Worm (Caenorhabditis elegans) whole organism, L2 larva: ENCODE measurements around the gene stg-1.

Experiments
- alr-1 ChIP-seq: fragments of 150-350 bp; optimal IDR thresholded peaks from 2 replicates; lab custom pipeline; 2014; ENCODE audit warnings: missing biosample characterization, missing genetic modification characterization
- aly-2 ChIP-seq: fragments of 150-350 bp; optimal IDR thresholded peaks from 2 replicates; lab custom pipeline; 2014; ENCODE audit warnings: missing biosample characterization, missing genetic modification characterization
- lsy-2 ChIP-seq, 2 experiments: fragments of 150-350 bp in 1 of 2; sonication (generic microtip) in 1 of 2; optimal IDR thresholded peaks; 2 replicates each; lab custom pipeline; 2014 to 2017; ENCODE audit warnings: missing biosample characterization in 2 of 2, missing genetic modification characterization in 2 of 2
- mab-5 ChIP-seq: fragments of 150-350 bp; optimal IDR thresholded peaks from 2 replicates; lab custom pipeline; 2014; ENCODE audit warnings: missing biosample characterization, missing genetic modification characterization
- nhr-10 ChIP-seq: sonication (generic microtip); optimal IDR thresholded peaks from 2 replicates; lab custom pipeline; 2017; ENCODE audit warnings: missing biosample characterization, missing genetic modification characterization
- unc-62 ChIP-seq: fragments of 150-350 bp; optimal IDR thresholded peaks from 2 replicates; lab custom pipeline; 2014; ENCODE audit warnings: missing biosample characterization, missing genetic modification reagents, missing genetic modification characterization
- ztf-11 ChIP-seq: sonication (generic microtip); optimal IDR thresholded peaks from 2 replicates; lab custom pipeline; 2017; ENCODE audit warnings: missing biosample characterization, missing genetic modification characterization
- ztf-4 ChIP-seq: fragments of 150-350 bp; optimal IDR thresholded peaks from 2 replicates; lab custom pipeline; 2014; ENCODE audit warnings: missing biosample characterization, missing genetic modification characterization

- TF ChIP-seq unc-62 (GFP tag; lab: Kevin White, UChicago) = no peak
- no peak for TF ChIP-seq aly-2
- TF ChIP-seq lsy-2 (tag; optimal IDR thresholded peaks at IDR 0.05; lab: Kevin White, UChicago) = no peak
- TF ChIP-seq ztf-11 (tag; lab: Kevin White, UChicago) = no peak
- no peak for TF ChIP-seq mab-5 (tag; lab: Kevin White, UChicago)
- no peak for TF ChIP-seq alr-1 (tag; lab: Kevin White, UChicago)
- no peak for TF ChIP-seq ztf-4 (tag; lab: Kevin White, UChicago)
- TF ChIP-seq nhr-10 (tag; lab: Kevin White, UChicago) = no peak
Measured at ce11 chrII:10095224-10095623, 34.8 kb upstream of the stg-1 start.
